Worm (Caenorhabditis elegans): Measurements from ENCODE around the gene kars-1.
A peak's percentile ranks its signal among the peaks of the same experiment; 100 is the strongest.

kars-1 gene

ce11 chrII:7070434-7070833 lies 1.8 kb downstream of the kars-1 start:
- no peak for TF ChIP-seq C34F6.9 (tag; optimal IDR thresholded peaks at IDR 0.05)

DNA sequence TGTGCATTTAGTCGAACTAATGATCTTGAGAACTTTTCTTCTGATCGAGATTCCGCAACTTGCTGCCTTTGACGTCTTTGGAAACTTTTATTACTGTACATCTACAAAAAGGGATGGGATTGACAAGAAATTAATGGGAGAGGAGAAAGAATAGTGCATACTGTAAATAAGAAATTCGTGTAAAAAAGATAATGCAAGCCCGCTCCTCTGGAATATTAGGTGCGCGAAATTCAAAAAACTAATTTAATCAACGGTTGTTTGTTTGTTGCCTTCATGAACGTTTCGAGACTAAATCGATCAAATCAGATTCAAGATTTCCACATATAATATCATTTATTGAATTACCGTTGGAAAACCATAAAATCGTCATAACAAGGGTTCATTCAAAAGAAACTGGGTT lies 2.3 kb downstream of the kars-1 start, which contains the start of gene him-14:
Gene him-14, minus strand, starts transcription at position 101 of the 400 bp plus-strand sequence.
- no peak for TF ChIP-seq elt-3 (tag; optimal IDR thresholded peaks at IDR 0.05)
- TF ChIP-seq unc-62 (GFP tag; optimal IDR thresholded peaks at IDR 0.05), result no peak
- TF ChIP-seq nhr-6 (tag; optimal IDR thresholded peaks at IDR 0.05), result no peak
- no peak for TF ChIP-seq ama-1 (optimal IDR thresholded peaks at IDR 0.05)
- no peak for TF ChIP-seq sem-4 (tag; optimal IDR thresholded peaks at IDR 0.05)
- TF ChIP-seq ceh-16 (tag; optimal IDR thresholded peaks at IDR 0.05), result no peak

DNA sequence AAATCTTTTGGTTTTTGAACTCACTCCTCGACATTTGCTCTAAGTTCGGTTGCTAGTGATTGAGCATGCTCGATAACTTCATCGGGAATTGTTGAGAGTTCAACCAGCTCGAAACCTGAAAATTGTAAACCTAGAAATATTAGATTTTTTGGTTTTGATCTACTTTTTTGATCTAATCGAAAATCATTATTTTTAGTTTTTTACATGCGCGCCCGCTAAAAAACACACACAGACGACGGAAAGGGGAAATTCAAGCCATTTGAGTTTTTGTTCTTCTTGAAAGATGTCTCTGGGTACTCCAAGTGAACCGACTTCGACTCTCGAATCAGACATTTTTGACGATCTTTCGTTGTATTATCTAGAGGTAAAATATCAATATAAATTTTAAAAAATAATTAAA lies 6.8 kb downstream of the kars-1 start, which contains the start of gene nos-2:
Gene nos-2, plus strand, starts transcription at position 228 of the 400 bp plus-strand sequence.
- TF ChIP-seq mdl-1 (tag; optimal IDR thresholded peaks at IDR 0.05) (no peak), ztf-11 (tag; optimal IDR thresholded peaks at IDR 0.05) (no peak)

ce11 chrII:7061730-7062129 lies 10.5 kb downstream of the kars-1 start, which contains the start of gene acs-6:
acs-6 (plus strand) TSS chrII:7062030.
- no peak for TF ChIP-seq ztf-4 (tag; optimal IDR thresholded peaks at IDR 0.05)
- no peak for TF ChIP-seq ZK546.5 (tag; optimal IDR thresholded peaks at IDR 0.05)
- no peak for TF ChIP-seq ztf-1 (GFP tag; conservative IDR thresholded peaks at IDR 0.05)
- no peak for TF ChIP-seq skn-1 (tag; optimal IDR thresholded peaks at IDR 0.05)
- TF ChIP-seq nhr-10 (tag; optimal IDR thresholded peaks at IDR 0.05), result no peak
- TF ChIP-seq mab-5 (tag; optimal IDR thresholded peaks at IDR 0.05), result no peak
- no peak for TF ChIP-seq nhr-6 (tag; optimal IDR thresholded peaks at IDR 0.05)
- no peak for TF ChIP-seq mbf-1 (tag; optimal IDR thresholded peaks at IDR 0.05)
- TF ChIP-seq F13H6.1 (tag; optimal IDR thresholded peaks at IDR 0.05), result no peak
- TF ChIP-seq egl-27 (tag; optimal IDR thresholded peaks at IDR 0.05), result no peak
- TF ChIP-seq elt-1 (tag; optimal IDR thresholded peaks at IDR 0.05), result no peak

ce11 chrII:7060791-7061190 lies 11.4 kb downstream of the kars-1 start:
- TF ChIP-seq ama-1 (optimal IDR thresholded peaks at IDR 0.05) (no peak), skn-1 (tag; optimal IDR thresholded peaks at IDR 0.05) (peak; percentile 87)

ce11 chrII:7060202-7060601 lies 12.0 kb downstream of the kars-1 start:
- TF ChIP-seq nhr-129 (tag; optimal IDR thresholded peaks at IDR 0.05) (peak; percentile 76), crh-2 (tag; optimal IDR thresholded peaks at IDR 0.05) (peak; percentile 58), F13H6.1 (tag; optimal IDR thresholded peaks at IDR 0.05) (peak; percentile 55), fos-1 (tag; optimal IDR thresholded peaks at IDR 0.05) (peak; percentile 83), skn-1 (tag; optimal IDR thresholded peaks at IDR 0.05) (peak; percentile 92), sma-9 (GFP tag; optimal IDR thresholded peaks at IDR 0.05) (peak; percentile 65), sma-9 (tag; optimal IDR thresholded peaks at IDR 0.05) (no peak), sma-3 (GFP tag; optimal IDR thresholded peaks at IDR 0.05) (peak; percentile 14), dmd-4 (tag; optimal IDR thresholded peaks at IDR 0.05) (no peak), peb-1 (tag; optimal IDR thresholded peaks at IDR 0.05) (no peak), ZK546.5 (tag; optimal IDR thresholded peaks at IDR 0.05) (no peak), gmeb-1 (tag; optimal IDR thresholded peaks at IDR 0.05) (peak; percentile 29), nhr-6 (tag; optimal IDR thresholded peaks at IDR 0.05) (no peak), lsy-2 (tag; optimal IDR thresholded peaks at IDR 0.05) (peak in 1 of 2 experiments; percentile 7)

DNA sequence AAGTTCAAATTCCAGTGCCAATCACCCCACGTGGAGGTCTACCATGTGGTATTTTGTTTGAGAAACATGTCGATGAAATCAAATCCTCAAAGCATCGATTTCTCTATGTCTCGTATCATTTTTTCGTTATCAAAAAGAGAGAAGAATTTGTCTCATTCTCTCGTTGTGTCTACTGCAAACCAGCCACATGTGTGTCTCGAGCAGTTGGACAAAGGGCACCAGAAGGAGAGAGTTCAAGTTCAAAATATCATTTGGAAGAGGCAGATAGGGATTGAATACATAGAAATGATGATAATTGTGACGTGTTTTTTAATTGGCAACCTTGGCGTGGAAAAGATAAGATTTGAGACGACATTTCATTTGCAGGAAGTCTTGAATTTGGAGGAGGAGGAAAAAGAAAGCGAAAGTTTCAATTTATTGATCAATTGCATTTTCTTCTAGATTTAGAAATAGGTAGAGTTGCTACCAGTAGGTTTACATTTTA lies 12.9 kb downstream of the kars-1 start:
- TF ChIP-seq Y55F3AM.14 (GFP tag; optimal IDR thresholded peaks at IDR 0.05) (no peak), C34F6.9 (tag; optimal IDR thresholded peaks at IDR 0.05) (no peak), nhr-25 (tag; optimal IDR thresholded peaks at IDR 0.05) (peak; percentile 48), nhr-10 (tag; optimal IDR thresholded peaks at IDR 0.05) (no peak), lin-13 (GFP tag; optimal IDR thresholded peaks at IDR 0.05) (peak; percentile 11), ZK546.5 (tag; optimal IDR thresholded peaks at IDR 0.05) (no peak), mdl-1 (tag; optimal IDR thresholded peaks at IDR 0.05) (peak in 1 of 2 experiments; percentile 48), mab-5 (tag; optimal IDR thresholded peaks at IDR 0.05) (peak; percentile 3), snpc-4 (tag; optimal IDR thresholded peaks at IDR 0.05) (no peak), nhr-237 (tag; optimal IDR thresholded peaks at IDR 0.05) (no peak), lin-11 (tag; optimal IDR thresholded peaks at IDR 0.05) (no peak), nhr-21 (tag; optimal IDR thresholded peaks at IDR 0.05) (peak; percentile 62), fos-1 (tag; optimal IDR thresholded peaks at IDR 0.05) (peak; percentile 83), nhr-12 (tag; optimal IDR thresholded peaks at IDR 0.05) (no peak), egl-27 (tag; optimal IDR thresholded peaks at IDR 0.05) (peak; percentile 20), ztf-4 (tag; optimal IDR thresholded peaks at IDR 0.05) (peak; percentile 36), elt-1 (tag; optimal IDR thresholded peaks at IDR 0.05) (no peak), ceh-16 (tag; optimal IDR thresholded peaks at IDR 0.05) (no peak), crh-2 (tag; optimal IDR thresholded peaks at IDR 0.05) (peak; percentile 85), sma-3 (GFP tag; optimal IDR thresholded peaks at IDR 0.05) (peak; percentile 53), aly-2 (tag; optimal IDR thresholded peaks at IDR 0.05) (no peak), unc-55 (GFP tag; optimal IDR thresholded peaks at IDR 0.05) (no peak), ceh-82 (tag; optimal IDR thresholded peaks at IDR 0.05) (no peak), sma-9 (GFP tag; optimal IDR thresholded peaks at IDR 0.05) (peak; percentile 95), sma-9 (tag; optimal IDR thresholded peaks at IDR 0.05) (no peak), F13H6.1 (tag; optimal IDR thresholded peaks at IDR 0.05) (peak; percentile 72), mbf-1 (tag; optimal IDR thresholded peaks at IDR 0.05) (no peak)

All from whole organism, L2 larva.